Worm (Caenorhabditis elegans): Measurements from ENCODE around the gene F33G12.6.

DNA sequence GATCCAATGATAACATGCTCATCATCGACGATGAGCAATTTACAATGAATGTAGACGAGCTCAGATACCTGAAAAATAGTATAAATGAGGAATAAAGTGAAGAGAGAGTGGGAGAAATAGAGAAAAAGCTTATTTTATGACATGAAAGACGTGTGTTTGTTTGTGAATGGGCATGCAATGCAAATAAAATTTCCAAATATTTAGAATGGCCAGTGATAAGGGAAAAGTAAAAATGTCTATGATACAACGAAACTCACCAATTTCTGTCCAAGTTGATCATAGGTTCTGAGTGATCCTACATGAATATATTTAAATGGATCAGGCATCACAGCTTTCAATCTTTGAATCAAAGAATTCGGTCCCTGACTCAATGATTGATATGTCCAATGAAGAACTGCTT, 36.4 kb downstream of the F33G12.6 start:
- TF ChIP-seq eyg-1 (tag; optimal IDR thresholded peaks at IDR 0.05) (no peak), fkh-6 (tag; optimal IDR thresholded peaks at IDR 0.05) (no peak), pqm-1 (tag; optimal IDR thresholded peaks at IDR 0.05) (no peak), unc-86 (tag; optimal IDR thresholded peaks at IDR 0.05) (no peak), odd-2 (tag; optimal IDR thresholded peaks at IDR 0.05) (no peak), pag-3 (tag; optimal IDR thresholded peaks at IDR 0.05; ENCODE audit: borderline replicate concordance) (no peak), F13H6.1 (tag; optimal IDR thresholded peaks at IDR 0.05) (no peak), hlh-6 (tag; optimal IDR thresholded peaks at IDR 0.05) (no peak)

Data from whole organism, late embryonic.